Worm (Caenorhabditis elegans): ENCODE measurements around the gene C55C3.1.

Gene C55C3.1

DNA sequence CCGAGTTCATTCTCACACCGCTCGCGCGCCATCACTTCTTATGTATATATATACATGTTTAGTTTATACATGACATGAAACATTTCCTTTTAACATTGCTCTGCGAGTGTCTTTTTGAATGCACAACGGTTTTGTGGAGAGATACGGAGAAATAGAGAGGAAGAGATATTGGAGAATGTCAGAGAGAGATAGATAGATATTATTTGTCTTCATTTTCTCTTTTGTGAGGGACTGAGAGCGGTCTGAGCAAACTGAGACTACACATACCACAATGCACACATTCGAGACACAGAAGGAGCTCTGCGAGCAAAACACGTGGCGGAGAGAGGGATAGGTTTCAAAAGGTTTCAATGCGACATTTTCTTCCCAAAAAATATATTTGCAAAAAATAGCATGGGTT, 44.4 kb downstream of the C55C3.1 start:
- no peak for TF ChIP-seq unc-62 (GFP tag; optimal IDR thresholded peaks at IDR 0.05)

DNA sequence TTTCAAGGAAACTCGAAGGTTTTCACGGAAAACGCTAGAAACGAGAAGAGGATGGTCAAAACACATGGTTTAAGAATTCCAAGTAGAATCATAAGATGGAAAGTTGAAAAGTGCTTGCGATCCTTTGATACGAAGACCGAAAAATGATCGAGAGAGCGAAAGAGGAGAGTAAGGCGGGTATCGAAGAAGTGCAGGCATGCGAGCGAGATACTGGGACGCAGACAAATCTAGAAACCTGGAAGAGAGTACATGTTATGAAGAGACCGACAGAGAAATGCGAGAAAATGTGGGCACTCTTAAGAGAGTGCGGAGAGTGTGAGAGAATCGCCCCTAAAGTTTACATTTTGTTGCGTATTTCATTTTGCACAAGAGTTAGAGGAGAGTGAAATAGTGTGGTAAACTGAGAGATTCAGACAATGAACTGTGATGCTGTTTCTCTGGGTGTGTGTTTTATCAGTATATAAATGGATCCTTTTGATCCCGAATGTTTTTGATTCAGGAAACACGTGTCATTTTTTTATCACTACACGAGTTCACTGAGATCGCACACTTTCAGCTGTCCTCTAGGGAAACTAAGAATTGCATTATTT, 45.2 kb downstream of the C55C3.1 start:
- no peak for TF ChIP-seq unc-62 (GFP tag; optimal IDR thresholded peaks at IDR 0.05)

DNA sequence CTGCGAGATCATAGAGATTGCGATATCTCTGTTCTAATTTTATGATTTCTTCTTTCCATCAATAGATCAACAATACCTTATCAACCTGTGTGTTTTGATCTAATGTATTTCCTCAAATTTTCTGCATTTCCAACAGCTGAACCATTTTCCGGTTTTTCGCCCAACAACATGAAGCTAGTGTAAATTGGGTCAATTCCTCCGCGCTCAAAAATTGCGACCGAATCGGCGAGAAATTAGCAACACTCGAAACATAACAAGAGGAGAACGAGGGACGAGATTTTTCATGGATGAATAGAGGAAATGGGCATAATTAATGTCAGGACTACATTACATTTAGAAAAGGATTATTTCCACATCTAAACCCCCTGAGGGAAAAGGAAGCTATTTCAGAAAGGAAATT, 45.9 kb downstream of the C55C3.1 start:
- no peak for TF ChIP-seq unc-62 (GFP tag; optimal IDR thresholded peaks at IDR 0.05)

DNA sequence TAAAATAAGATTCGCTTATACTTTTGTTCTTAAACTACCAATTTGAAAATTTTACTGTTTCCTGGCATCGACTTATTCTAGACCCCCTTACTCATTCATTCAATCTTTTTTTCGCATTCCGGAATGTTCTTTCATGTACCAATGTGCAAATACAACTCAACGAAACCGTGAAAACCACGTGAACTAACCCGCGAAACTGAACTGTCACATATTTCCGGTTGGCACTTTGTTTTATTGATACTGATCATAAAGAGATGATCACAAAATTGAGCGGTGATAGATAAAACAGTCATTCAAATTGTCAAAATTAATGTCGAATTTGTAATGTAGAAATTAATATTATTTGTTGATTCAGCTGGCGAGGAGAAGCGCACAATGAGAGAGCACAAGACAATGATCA, 47.0 kb downstream of the C55C3.1 start:
- TF ChIP-seq unc-62 (GFP tag; optimal IDR thresholded peaks at IDR 0.05), result no peak

DNA sequence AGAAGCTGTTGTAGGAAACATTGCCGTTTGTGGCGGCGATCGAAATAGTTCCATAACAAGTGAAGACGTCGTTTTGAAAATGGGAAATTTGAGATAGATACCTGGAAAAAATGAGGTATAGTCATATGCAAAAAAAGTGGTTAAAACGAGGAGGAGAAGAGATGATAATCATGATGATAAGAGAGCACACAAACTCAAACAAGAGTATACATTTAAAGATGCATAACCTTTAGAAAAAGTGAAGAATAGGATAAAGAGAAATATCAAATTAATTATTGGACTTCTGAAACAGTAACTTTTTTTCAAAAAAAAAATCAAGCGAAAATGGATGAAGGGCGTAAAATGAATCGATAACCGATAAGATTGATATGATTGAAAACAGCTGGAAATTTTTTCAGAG, 48.9 kb downstream of the C55C3.1 start, which contains the start of gene nhr-46:
Gene nhr-46, minus strand, starts transcription at position 101 of the 400 bp plus-strand sequence.
- TF ChIP-seq unc-62 (GFP tag; optimal IDR thresholded peaks at IDR 0.05), result no peak

DNA sequence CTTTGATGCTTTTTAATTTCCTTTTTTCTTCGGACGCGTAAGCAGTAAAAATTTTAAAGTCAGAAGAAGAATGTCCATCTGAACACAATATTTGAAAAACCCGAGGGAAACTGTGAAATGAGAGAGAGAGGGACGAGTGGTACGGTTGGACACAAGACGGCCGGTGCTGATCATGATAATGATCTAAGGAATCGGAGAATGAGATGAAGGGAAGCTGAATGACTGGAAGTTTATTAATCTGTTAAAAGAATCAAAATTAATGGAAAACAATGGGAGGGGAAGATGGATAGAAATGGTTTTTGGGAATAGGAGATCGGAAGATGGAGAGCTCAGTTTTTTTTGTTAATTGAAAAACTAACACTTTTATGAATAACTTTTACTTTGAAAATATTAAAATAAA, 49.8 kb downstream of the C55C3.1 start:
- TF ChIP-seq unc-62 (GFP tag; optimal IDR thresholded peaks at IDR 0.05), result no peak

DNA sequence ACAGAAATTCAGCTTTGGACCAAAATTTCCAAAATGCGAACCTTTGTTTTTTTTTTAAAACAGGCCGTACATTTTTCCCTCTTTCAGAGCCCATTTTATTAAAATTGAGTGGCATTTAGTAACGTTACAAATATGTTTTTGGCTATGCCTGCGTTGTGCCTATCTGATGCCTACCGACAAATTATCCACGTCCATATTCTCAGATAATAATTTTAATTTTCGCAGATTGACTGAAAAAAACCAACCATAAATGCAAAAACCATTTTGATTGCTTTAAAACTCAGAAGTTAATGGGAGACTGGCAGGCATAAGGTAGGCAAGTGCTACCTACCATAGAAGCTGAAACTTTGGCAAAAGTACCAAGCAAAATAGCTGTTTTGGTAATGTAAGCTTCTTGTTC, 51.8 kb downstream of the C55C3.1 start:
- TF ChIP-seq unc-62 (GFP tag; optimal IDR thresholded peaks at IDR 0.05), result no peak

DNA sequence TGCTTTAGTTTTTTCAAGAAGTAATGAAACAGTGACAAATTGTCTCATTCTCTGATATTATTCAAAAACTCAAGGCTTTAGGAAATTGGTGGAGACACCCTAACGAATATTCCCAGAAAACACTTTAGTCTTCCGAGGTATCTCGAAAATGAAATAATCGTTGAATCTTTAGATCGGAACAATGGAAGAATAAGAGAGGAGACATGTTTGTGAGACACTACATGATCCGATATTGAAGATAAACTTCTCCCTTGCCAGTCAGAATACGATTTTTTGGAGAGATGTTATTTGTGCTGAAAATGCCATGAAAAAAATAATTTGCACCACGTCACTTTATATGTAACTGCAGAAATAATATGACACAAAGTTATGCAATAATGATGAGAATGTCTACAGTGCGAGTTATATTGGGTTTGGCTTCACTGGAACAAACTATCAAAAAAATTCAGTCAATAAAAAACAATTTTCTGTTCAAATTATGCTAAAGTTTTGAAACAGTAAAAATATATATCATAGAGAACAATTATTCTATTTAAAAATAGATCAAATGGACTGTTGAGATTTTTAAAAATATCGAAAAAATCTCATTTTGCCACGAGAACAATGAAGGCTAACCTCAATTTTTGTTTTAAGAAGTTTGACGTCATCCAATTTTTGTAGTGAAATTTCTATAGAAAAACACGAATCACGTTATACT, 52.5 kb downstream of the C55C3.1 start:
- no peak for TF ChIP-seq unc-62 (GFP tag; optimal IDR thresholded peaks at IDR 0.05)

DNA sequence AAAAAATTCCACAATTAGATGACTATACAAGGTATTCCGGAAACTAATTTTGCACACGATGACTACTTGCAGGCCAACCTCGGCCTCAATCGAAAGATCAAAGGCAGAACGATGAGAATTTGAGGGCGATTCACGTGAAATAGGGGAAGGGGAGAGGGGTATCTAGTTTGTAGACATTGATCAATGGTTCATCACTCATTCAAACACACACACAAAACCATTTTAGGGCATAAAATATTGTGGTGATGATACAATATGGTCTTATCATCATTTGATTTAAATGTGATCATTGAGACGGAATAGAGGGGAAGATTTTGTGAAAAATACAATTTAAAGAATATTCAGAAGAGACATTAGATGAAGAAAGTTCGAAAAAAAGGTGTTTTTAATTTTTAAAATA, 53.9 kb downstream of the C55C3.1 start:
- TF ChIP-seq unc-62 (GFP tag; optimal IDR thresholded peaks at IDR 0.05), result no peak
